Fruit fly (Drosophila melanogaster) whole organism, embryonic: ENCODE results near the gene CG11593.

Source experiments
- Abd-B ChIP-seq: fragments of 200-800 bp; sonication (Bioruptor generic); optimal IDR thresholded peaks from 2 replicates; lab custom pipeline; 2018; ENCODE audit warnings: missing biosample characterization, mild to moderate bottlenecking, missing genetic modification characterization, moderate library complexity
- BtbVII ChIP-seq: fragments of 200-800 bp; sonication (Bioruptor generic); optimal IDR thresholded peaks from 3 replicates; lab custom pipeline; 2017; ENCODE audit warnings: missing biosample characterization, mild to moderate bottlenecking, missing genetic modification characterization
- CG11723 ChIP-seq: fragments of 200-800 bp; sonication (Bioruptor generic); optimal IDR thresholded peaks from 2 replicates; lab custom pipeline; 2017; ENCODE audit warnings: missing biosample characterization, mild to moderate bottlenecking, missing genetic modification characterization
- CG12942 ChIP-seq: fragments of 200-800 bp; sonication (Bioruptor generic); optimal IDR thresholded peaks from 3 replicates; lab custom pipeline; 2016; ENCODE audit warnings: missing biosample characterization, missing genetic modification characterization
- CG13123 ChIP-seq: fragments of 200-800 bp; sonication (Bioruptor generic); optimal IDR thresholded peaks from 2 replicates; lab custom pipeline; 2016; ENCODE audit warnings: missing biosample characterization, missing genetic modification characterization
- CG14050 ChIP-seq: fragments of 200-800 bp; sonication (Bioruptor generic); IDR thresholded peaks from 3 replicates; pipeline ENCODE4 v1.3.6; 2022; ENCODE audit warnings: missing biosample characterization, missing genetic modification characterization
- CG17328 ChIP-seq: fragments of 200-800 bp; sonication (Bioruptor generic); IDR thresholded peaks from 2 replicates; pipeline ENCODE4 v1.3.6; 2022; ENCODE audit warnings: missing biosample characterization, missing genetic modification characterization
- CG18262 ChIP-seq: fragments of 200-800 bp; optimal IDR thresholded peaks from 3 replicates; lab custom pipeline; 2019; ENCODE audit warnings: missing biosample characterization, mild to moderate bottlenecking, missing genetic modification characterization, moderate library complexity
- CG18619 ChIP-seq: fragments of 200-800 bp; sonication (Bioruptor generic); optimal IDR thresholded peaks from 3 replicates; lab custom pipeline; 2017; ENCODE audit warnings: missing biosample characterization, mild to moderate bottlenecking, missing genetic modification characterization
- CG2120 ChIP-seq: fragments of 200-800 bp; sonication (Bioruptor generic); optimal IDR thresholded peaks from 3 replicates; lab custom pipeline; 2016; ENCODE audit warnings: missing biosample characterization, missing genetic modification characterization
- CG3163 ChIP-seq: fragments of 200-800 bp; sonication (Bioruptor generic); optimal IDR thresholded peaks from 3 replicates; lab custom pipeline; 2016; ENCODE audit warnings: missing biosample characterization, missing genetic modification characterization
- CG34224 ChIP-seq: fragments of 200-800 bp; sonication (Bioruptor generic); IDR thresholded peaks from 3 replicates; pipeline ENCODE4 v1.3.6; 2022; ENCODE audit warnings: missing biosample characterization, missing genetic modification characterization; ENCODE audit not compliant: partially characterized antibody
- CG34422 ChIP-seq: fragments of 200-800 bp; sonication (Bioruptor generic); IDR thresholded peaks from 3 replicates; pipeline ENCODE4 v1.3.6; 2022; ENCODE audit warnings: missing biosample characterization, missing genetic modification characterization
- CG4328 ChIP-seq: fragments of 200-800 bp; sonication (Bioruptor generic); optimal IDR thresholded peaks from 3 replicates; lab custom pipeline; 2017; ENCODE audit warnings: missing biosample characterization, missing genetic modification reagents, missing genetic modification characterization
- CG7963 ChIP-seq: fragments of 200-800 bp; sonication (Bioruptor generic); IDR thresholded peaks from 3 replicates; pipeline ENCODE4 v1.3.6; 2022; ENCODE audit warnings: missing biosample characterization, missing genetic modification characterization; ENCODE audit not compliant: partially characterized antibody
- CG8388 ChIP-seq: fragments of 200-800 bp; sonication (Bioruptor generic); optimal IDR thresholded peaks from 2 replicates; lab custom pipeline; 2019; ENCODE audit warnings: missing biosample characterization, mild to moderate bottlenecking, missing genetic modification characterization, moderate library complexity
- CG9817 ChIP-seq: fragments of 200-800 bp; sonication (Bioruptor generic); optimal IDR thresholded peaks from 2 replicates; lab custom pipeline; 2018; ENCODE audit warnings: missing biosample characterization, mild to moderate bottlenecking, missing genetic modification characterization, moderate library complexity
- CG9876 ChIP-seq: fragments of 200-800 bp; sonication (Bioruptor generic); optimal IDR thresholded peaks from 2 replicates; lab custom pipeline; 2016; ENCODE audit warnings: missing biosample characterization, missing genetic modification characterization
- Gsc ChIP-seq: fragments of 200-800 bp; sonication (Bioruptor generic); IDR thresholded peaks from 2 replicates; pipeline ENCODE4 v1.3.6; 2022; ENCODE audit warnings: missing biosample characterization, missing genetic modification characterization
- HHEX ChIP-seq: fragments of 200-800 bp; sonication (Bioruptor generic); optimal IDR thresholded peaks from 3 replicates; lab custom pipeline; 2017; ENCODE audit warnings: missing biosample characterization, mild to moderate bottlenecking, missing genetic modification characterization, missing genetic modification reagents
- HmgD ChIP-seq: fragments of 200-800 bp; sonication (Bioruptor generic); optimal IDR thresholded peaks from 3 replicates; lab custom pipeline; 2016; ENCODE audit warnings: missing biosample characterization, missing genetic modification characterization
- HmgZ ChIP-seq: fragments of 200-800 bp; sonication (Bioruptor generic); optimal IDR thresholded peaks from 2 replicates; lab custom pipeline; 2018; ENCODE audit warnings: missing biosample characterization, mild to moderate bottlenecking, missing genetic modification characterization
- Max ChIP-seq: fragments of 200-800 bp; sonication (Bioruptor generic); optimal IDR thresholded peaks from 2 replicates; lab custom pipeline; 2016; ENCODE audit warnings: missing biosample characterization, mild to moderate bottlenecking, missing genetic modification characterization
- Sox102F ChIP-seq: fragments of 200-800 bp; sonication (Bioruptor generic); optimal IDR thresholded peaks from 2 replicates; lab custom pipeline; 2018; ENCODE audit warnings: missing biosample characterization, mild to moderate bottlenecking, missing genetic modification characterization, moderate library complexity
- Sry-δ ChIP-seq: fragments of 200-800 bp; sonication (Bioruptor generic); optimal IDR thresholded peaks from 2 replicates; lab custom pipeline; 2016; ENCODE audit warnings: missing biosample characterization, missing genetic modification characterization
- ato ChIP-seq: fragments of 200-800 bp; sonication (Bioruptor generic); IDR thresholded peaks from 2 replicates; pipeline ENCODE4 v1.3.6; 2022; ENCODE audit warnings: missing biosample characterization, missing genetic modification characterization; ENCODE audit not compliant: partially characterized antibody
- cato ChIP-seq: fragments of 200-800 bp; sonication (Bioruptor generic); optimal IDR thresholded peaks from 2 replicates; lab custom pipeline; 2016; ENCODE audit warnings: missing biosample characterization, missing genetic modification characterization, borderline replicate concordance
- ci ChIP-seq: fragments of 200-800 bp; sonication (Bioruptor generic); IDR thresholded peaks from 3 replicates; pipeline ENCODE4 v1.3.6; 2022; ENCODE audit warnings: missing biosample characterization, missing genetic modification characterization
- dimm ChIP-seq: fragments of 200-800 bp; sonication (Bioruptor generic); IDR thresholded peaks from 2 replicates; pipeline ENCODE4 v1.3.6; 2022; ENCODE audit warnings: missing biosample characterization, missing genetic modification characterization
- esg ChIP-seq: fragments of 200-800 bp; sonication (Bioruptor generic); conservative IDR thresholded peaks from 2 replicates; pipeline ENCODE4 v1.3.6; 2022; ENCODE audit warnings: missing biosample characterization, missing genetic modification characterization
- eyg ChIP-seq: fragments of 200-800 bp; sonication (Bioruptor generic); optimal IDR thresholded peaks from 3 replicates; lab custom pipeline; 2016; ENCODE audit warnings: missing biosample characterization, missing genetic modification characterization
- fd3F ChIP-seq: fragments of 200-800 bp; sonication (Bioruptor generic); optimal IDR thresholded peaks from 2 replicates; lab custom pipeline; 2018; ENCODE audit warnings: missing biosample characterization, mild to moderate bottlenecking, missing genetic modification characterization, moderate library complexity
- fru ChIP-seq: fragments of >200 bp; optimal IDR thresholded peaks from 2 replicates; lab custom pipeline; 2017
- her ChIP-seq: fragments of 200-800 bp; sonication (Bioruptor generic); optimal IDR thresholded peaks from 2 replicates; lab custom pipeline; 2016; ENCODE audit warnings: missing biosample characterization, missing genetic modification characterization
- kni ChIP-seq: fragments of 200-800 bp; sonication (Bioruptor generic); optimal IDR thresholded peaks from 3 replicates; lab custom pipeline; 2017; ENCODE audit warnings: mild to moderate bottlenecking, missing biosample characterization, missing genetic modification reagents, missing genetic modification characterization
- lola ChIP-seq, 3 experiments: fragments of >200 bp in 2 of 3; fragments of 200-800 bp in 1 of 3; sonication (Bioruptor generic) in 1 of 3; optimal IDR thresholded peaks; 2 replicates each; lab custom pipeline; 2017 to 2019; ENCODE audit warnings: missing biosample characterization in 3 of 3, missing genetic modification characterization in 3 of 3, mild to moderate bottlenecking in 1 of 3, moderate library complexity in 1 of 3
- mam ChIP-seq: fragments of 200-800 bp; sonication (Bioruptor generic); optimal IDR thresholded peaks from 3 replicates; lab custom pipeline; 2016; ENCODE audit warnings: missing biosample characterization, missing genetic modification characterization
- nerfin-1 ChIP-seq: fragments of 200-800 bp; sonication (Bioruptor generic); optimal IDR thresholded peaks from 3 replicates; lab custom pipeline; 2019; ENCODE audit warnings: missing biosample characterization, mild to moderate bottlenecking, missing genetic modification characterization, moderate library complexity
- oc ChIP-seq: fragments of 200-800 bp; sonication (Bioruptor generic); optimal IDR thresholded peaks from 2 replicates; lab custom pipeline; 2018; ENCODE audit warnings: missing biosample characterization, mild to moderate bottlenecking, missing genetic modification characterization, moderate library complexity
- pan ChIP-seq, 4 experiments: fragments of >200 bp in 3 of 4; fragments of 200-800 bp in 1 of 4; sonication (Bioruptor generic) in 1 of 4; optimal IDR thresholded peaks in 3 of 4; IDR thresholded peaks in 1 of 4; 2 replicates each; pipeline versions ENCODE4 v1.3.6 to Lab custom; 2017 to 2022; ENCODE audit warnings: missing biosample characterization in 2 of 4, missing genetic modification characterization in 2 of 4, mixed read lengths in 1 of 4
- ranshi ChIP-seq: fragments of 200-800 bp; sonication (Bioruptor generic); IDR thresholded peaks from 2 replicates; pipeline ENCODE4 v1.3.6; 2022; ENCODE audit warnings: missing biosample characterization, missing genetic modification characterization
- salm ChIP-seq: fragments of 200-800 bp; sonication (Bioruptor generic); optimal IDR thresholded peaks from 2 replicates; lab custom pipeline; 2018; ENCODE audit warnings: missing biosample characterization, mild to moderate bottlenecking, missing genetic modification characterization
- slp2 ChIP-seq: fragments of 200-800 bp; sonication (Bioruptor generic); optimal IDR thresholded peaks from 2 replicates; lab custom pipeline; 2016; ENCODE audit warnings: missing biosample characterization, missing genetic modification characterization
- tna ChIP-seq: fragments of 200-800 bp; sonication (Bioruptor generic); IDR thresholded peaks from 2 replicates; pipeline ENCODE4 v1.3.6; 2022; ENCODE audit warnings: missing biosample characterization, missing genetic modification characterization; ENCODE audit not compliant: partially characterized antibody
- trh ChIP-seq: fragments of 200-800 bp; sonication (Bioruptor generic); optimal IDR thresholded peaks from 2 replicates; lab custom pipeline; 2016; ENCODE audit warnings: missing biosample characterization, missing genetic modification characterization
- unpg ChIP-seq: fragments of 200-800 bp; sonication (Bioruptor generic); optimal IDR thresholded peaks from 3 replicates; lab custom pipeline; 2018; ENCODE audit warnings: missing biosample characterization, mild to moderate bottlenecking, missing genetic modification characterization, moderate library complexity
- usp ChIP-seq: fragments of >200 bp; optimal IDR thresholded peaks from 2 replicates; lab custom pipeline; 2017; ENCODE audit warnings: missing biosample characterization, missing genetic modification characterization
- z ChIP-seq: fragments of 200-800 bp; sonication (Bioruptor generic); IDR thresholded peaks from 3 replicates; pipeline ENCODE4 v1.3.6; 2022; ENCODE audit warnings: missing biosample characterization, missing genetic modification characterization
- zf30C ChIP-seq: fragments of 200-800 bp; sonication (Bioruptor generic); optimal IDR thresholded peaks from 3 replicates; lab custom pipeline; 2018; ENCODE audit warnings: missing biosample characterization, mild to moderate bottlenecking, missing genetic modification characterization

Gene CG11593

dm6 chr3L:4025738-4026505 is 14.4 kb downstream of the CG11593 start, which contains the start of gene CG11594 (continued):
- TF ChIP-seq CG12942 (GFP tag; lab: Kevin White, UChicago) (no peak), HHEX (peak; percentile 56), tna (GFP tag; lab: Robert Waterston, UW) (no peak), Gsc (GFP tag; lab: Robert Waterston, UW) (no peak), usp (GFP tag; lab: Kevin White, UChicago) (no peak), esg (GFP tag; lab: Robert Waterston, UW) (no peak), HmgD (GFP tag; lab: Kevin White, UChicago) (no peak), CG7963 (GFP tag; lab: Robert Waterston, UW) (no peak), Max (no peak), CG8388 (no peak), CG3163 (peak; percentile 3), pan (optimal IDR thresholded peaks at IDR 0.05; lab: Kevin White, UChicago) (no peak), pan (GFP tag; optimal IDR thresholded peaks at IDR 0.05 in 1 of 2, IDR thresholded peaks at IDR 0.05 in 1 of 2) (peak in 1 of 2 experiments; percentile 34), CG34224 (GFP tag; lab: Robert Waterston, UW) (no peak), salm (tag; lab: Kevin White, UChicago) (no peak), dimm (GFP tag; lab: Robert Waterston, UW) (no peak), nerfin-1 (tag; lab: Kevin White, UChicago) (no peak), CG4328 (GFP tag; lab: Kevin White, UChicago) (no peak), her (no peak), CG18619 (GFP tag; lab: Kevin White, UChicago) (peak; percentile 37), ato (GFP tag; lab: Robert Waterston, UW) (no peak), CG2120 (GFP tag; lab: Kevin White, UChicago) (peak; percentile 26), z (GFP tag; lab: Robert Waterston, UW) (no peak), mam (GFP tag; lab: Kevin White, UChicago) (no peak), Abd-B (GFP tag; lab: Kevin White, UChicago) (no peak), CG14050 (GFP tag; lab: Robert Waterston, UW) (no peak), BtbVII (GFP tag; lab: Kevin White, UChicago) (peak; percentile 68), CG13123 (no peak), CG17328 (GFP tag; lab: Robert Waterston, UW) (no peak), Sry-δ (GFP tag; lab: Kevin White, UChicago) (no peak), fd3F (GFP tag; lab: Kevin White, UChicago) (peak; percentile 39), ranshi (GFP tag; lab: Robert Waterston, UW) (peak; percentile 46; the same call in 1 of the 2 replicates), slp2 (no peak), unpg (GFP tag; lab: Kevin White, UChicago) (no peak), CG34422 (GFP tag; lab: Robert Waterston, UW) (no peak), trh (GFP tag; lab: Kevin White, UChicago) (no peak), oc (tag; lab: Kevin White, UChicago) (no peak), CG11723 (GFP tag; lab: Kevin White, UChicago) (peak; percentile 4), cato (GFP tag; lab: Kevin White, UChicago) (no peak), ci (GFP tag; lab: Robert Waterston, UW) (peak; percentile 9; the same call in 1 of the 3 replicates), fru (lab: Kevin White, UChicago) (no peak), eyg (GFP tag; lab: Kevin White, UChicago) (peak; percentile 25), lola (GFP tag; optimal IDR thresholded peaks at IDR 0.05; lab: Kevin White, UChicago) (no peak), CG18262 (no peak), CG9876 (GFP tag; lab: Kevin White, UChicago) (no peak), zf30C (GFP tag; lab: Kevin White, UChicago) (no peak), Sox102F (GFP tag; lab: Kevin White, UChicago) (no peak), kni (GFP tag; lab: Kevin White, UChicago) (no peak), HmgZ (tag; lab: Kevin White, UChicago) (peak; percentile 21), CG9817 (tag; lab: Kevin White, UChicago) (peak; percentile 48)
